Fruit fly (Drosophila melanogaster) whole organism, prepupa: Measurements from ENCODE around the gene Flo2.

Experiments
- CG15336 ChIP-seq: fragments of 200-800 bp; sonication (Bioruptor generic); IDR thresholded peaks from 2 replicates; pipeline ENCODE4 v1.3.6; 2022; ENCODE audit warnings: missing biosample characterization, missing genetic modification characterization
- CG4318 ChIP-seq: fragments of 200-800 bp; sonication (Bioruptor generic); optimal IDR thresholded peaks from 3 replicates; lab custom pipeline; 2017; ENCODE audit warnings: missing biosample characterization, mild to moderate bottlenecking, missing genetic modification characterization
- CG6276 ChIP-seq: fragments of 200-800 bp; sonication (Bioruptor generic); optimal IDR thresholded peaks from 2 replicates; lab custom pipeline; 2017; ENCODE audit warnings: missing biosample characterization, mild to moderate bottlenecking, missing genetic modification characterization
- CG7368 ChIP-seq: fragments of 200-800 bp; sonication (Bioruptor generic); optimal IDR thresholded peaks from 3 replicates; lab custom pipeline; 2016; ENCODE audit warnings: missing biosample characterization, missing genetic modification characterization
- CG8632 ChIP-seq: fragments of 200-800 bp; sonication (Bioruptor generic); optimal IDR thresholded peaks from 3 replicates; lab custom pipeline; 2016; ENCODE audit warnings: missing biosample characterization, missing genetic modification characterization
- Met ChIP-seq: fragments of 200-800 bp; sonication (Bioruptor generic); optimal IDR thresholded peaks from 3 replicates; lab custom pipeline; 2016; ENCODE audit warnings: missing biosample characterization, missing genetic modification characterization
- achi ChIP-seq: fragments of 200-800 bp; sonication (Bioruptor generic); optimal IDR thresholded peaks from 3 replicates; lab custom pipeline; 2016; ENCODE audit warnings: missing biosample characterization, missing genetic modification characterization
- acj6 ChIP-seq: fragments of 200-800 bp; sonication (Bioruptor generic); optimal IDR thresholded peaks from 3 replicates; lab custom pipeline; 2016; ENCODE audit warnings: missing biosample characterization, missing genetic modification characterization
- eg ChIP-seq: fragments of 200-800 bp; sonication (Bioruptor generic); IDR thresholded peaks from 3 replicates; pipeline ENCODE4 v1.3.6; 2022; ENCODE audit warnings: missing biosample characterization, missing genetic modification characterization
- pdm3 ChIP-seq: fragments of 200-800 bp; sonication (Bioruptor generic); optimal IDR thresholded peaks from 3 replicates; lab custom pipeline; 2016; ENCODE audit warnings: missing biosample characterization, missing genetic modification characterization

DNA sequence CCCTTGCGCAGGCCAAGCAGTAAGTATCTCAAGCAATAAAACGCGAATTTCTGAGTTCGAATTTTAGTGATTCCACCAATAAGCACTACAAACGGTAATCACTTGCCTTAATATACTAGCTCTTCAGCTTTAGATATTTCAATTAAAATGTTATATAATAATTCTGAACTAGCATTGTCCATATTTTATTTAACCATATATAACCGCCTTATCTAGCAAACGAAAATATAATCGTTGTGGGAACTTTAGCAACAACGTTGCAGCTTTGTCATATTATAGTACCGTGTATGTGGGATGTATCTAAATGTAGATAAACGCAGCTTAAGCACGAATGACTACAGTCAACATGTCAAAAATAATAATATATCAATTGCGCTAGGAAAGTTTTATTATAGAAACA, 92.1 kb downstream of the Flo2 start:
- TF ChIP-seq CG7368 (GFP tag; lab: Kevin White, UChicago) (no peak), Met (GFP tag; lab: Kevin White, UChicago) (no peak), CG15336 (GFP tag; lab: Robert Waterston, UW) (no peak), achi (GFP tag; lab: Kevin White, UChicago) (no peak), pdm3 (GFP tag; lab: Kevin White, UChicago) (no peak), CG8632 (no peak), CG4318 (GFP tag; lab: Kevin White, UChicago) (no peak), acj6 (GFP tag; lab: Kevin White, UChicago) (no peak), eg (GFP tag; lab: Robert Waterston, UW) (no peak), CG6276 (GFP tag; lab: Kevin White, UChicago) (no peak)
